Worm (Caenorhabditis elegans) whole organism, mixed stage, embryonic: ENCODE results near the gene cpt-2.

Experiments
- M03D4.4 ChIP-seq: sonication (generic microtip); optimal IDR thresholded peaks from 2 replicates; lab custom pipeline; 2017; ENCODE audit warnings: mild to moderate bottlenecking, missing genetic modification characterization, missing compliant biosample characterization
- bed-3 ChIP-seq: fragments of 200-800 bp; sonication (Bioruptor generic); optimal IDR thresholded peaks from 3 replicates; lab custom pipeline; 2018; ENCODE audit warnings: mild to moderate bottlenecking, missing genetic modification characterization, moderate library complexity, missing compliant biosample characterization
- blmp-1 ChIP-seq: fragments of 150-350 bp; optimal IDR thresholded peaks from 2 replicates; lab custom pipeline; 2014; ENCODE audit warnings: missing biosample characterization, missing genetic modification characterization
- ceh-39 ChIP-seq: fragments of 150-350 bp; optimal IDR thresholded peaks from 2 replicates; lab custom pipeline; 2014; ENCODE audit warnings: missing biosample characterization, missing genetic modification characterization
- ceh-43 ChIP-seq: fragments of 200-800 bp; sonication (Bioruptor generic); optimal IDR thresholded peaks from 2 replicates; lab custom pipeline; 2018; ENCODE audit warnings: mild to moderate bottlenecking, missing genetic modification characterization, moderate library complexity, missing compliant biosample characterization
- ceh-83 ChIP-seq: fragments of 200-800 bp; sonication (Bioruptor generic); optimal IDR thresholded peaks from 2 replicates; lab custom pipeline; 2018; ENCODE audit warnings: mild to moderate bottlenecking, missing genetic modification characterization, missing compliant biosample characterization
- ces-1 ChIP-seq: fragments of 150-350 bp; optimal IDR thresholded peaks from 2 replicates; lab custom pipeline; 2014; ENCODE audit warnings: missing biosample characterization, missing genetic modification reagents, missing genetic modification characterization
- cnd-1 ChIP-seq: fragments of 200-800 bp; sonication (Bioruptor generic); optimal IDR thresholded peaks from 2 replicates; lab custom pipeline; 2018; ENCODE audit warnings: mild to moderate bottlenecking, missing genetic modification characterization, missing compliant biosample characterization
- elt-1 ChIP-seq: sonication (generic microtip); optimal IDR thresholded peaks from 2 replicates; lab custom pipeline; 2017; ENCODE audit warnings: missing genetic modification characterization, mild to moderate bottlenecking, missing compliant biosample characterization, antibody characterized with exemption, moderate library complexity, borderline replicate concordance; ENCODE audit not compliant: insufficient read depth
- elt-3 ChIP-seq: fragments of 150-350 bp; optimal IDR thresholded peaks from 2 replicates; lab custom pipeline; 2014; ENCODE audit warnings: missing biosample characterization, missing genetic modification characterization
- flh-1 ChIP-seq: fragments of 200-800 bp; sonication (Bioruptor generic); optimal IDR thresholded peaks from 2 replicates; lab custom pipeline; 2018; ENCODE audit warnings: mild to moderate bottlenecking, missing genetic modification characterization, moderate library complexity, missing compliant biosample characterization
- ham-2 ChIP-seq: fragments of 200-800 bp; sonication (Bioruptor generic); optimal IDR thresholded peaks from 2 replicates; lab custom pipeline; 2018; ENCODE audit warnings: mild to moderate bottlenecking, missing genetic modification characterization, missing compliant biosample characterization
- lin-13 ChIP-seq: fragments of 150-350 bp; optimal IDR thresholded peaks from 2 replicates; lab custom pipeline; 2014; ENCODE audit warnings: missing biosample characterization, missing genetic modification characterization
- lsy-2 ChIP-seq: fragments of 150-350 bp; optimal IDR thresholded peaks from 2 replicates; lab custom pipeline; 2014; ENCODE audit warnings: missing biosample characterization, missing genetic modification characterization
- mab-5 ChIP-seq: fragments of 150-350 bp; optimal IDR thresholded peaks from 2 replicates; lab custom pipeline; 2014; ENCODE audit warnings: missing biosample characterization, missing genetic modification characterization
- mep-1 ChIP-seq: fragments of 150-350 bp; optimal IDR thresholded peaks from 2 replicates; lab custom pipeline; 2017; ENCODE audit warnings: missing biosample characterization, missing genetic modification reagents, missing genetic modification characterization, inconsistent platforms
- mls-2 ChIP-seq: sonication (generic microtip); optimal IDR thresholded peaks from 2 replicates; lab custom pipeline; 2016; ENCODE audit warnings: mild to moderate bottlenecking, missing genetic modification characterization, moderate library complexity, missing compliant biosample characterization
- nhr-2 ChIP-seq: fragments of 150-350 bp; optimal IDR thresholded peaks from 2 replicates; lab custom pipeline; 2014; ENCODE audit warnings: missing biosample characterization, missing genetic modification characterization
- nhr-237 ChIP-seq: fragments of 150-350 bp; optimal IDR thresholded peaks from 2 replicates; lab custom pipeline; 2014; ENCODE audit warnings: missing biosample characterization, missing genetic modification characterization
- nhr-28 ChIP-seq: fragments of 150-350 bp; optimal IDR thresholded peaks from 2 replicates; lab custom pipeline; 2014; ENCODE audit warnings: missing biosample characterization, missing genetic modification characterization
- nhr-76 ChIP-seq: sonication (generic microtip); optimal IDR thresholded peaks from 2 replicates; lab custom pipeline; 2017; ENCODE audit warnings: missing biosample characterization, missing genetic modification characterization
- pha-4 ChIP-seq: fragments of 150-350 bp; optimal IDR thresholded peaks from 2 replicates; lab custom pipeline; 2018; ENCODE audit warnings: missing biosample characterization, missing genetic modification reagents, missing genetic modification characterization
- sem-2 ChIP-seq: fragments of 200-800 bp; sonication (Bioruptor generic); optimal IDR thresholded peaks from 2 replicates; lab custom pipeline; 2018; ENCODE audit warnings: mild to moderate bottlenecking, missing genetic modification characterization, missing compliant biosample characterization
- snpc-4 ChIP-seq: fragments of 150-350 bp; optimal IDR thresholded peaks from 2 replicates; lab custom pipeline; 2014; ENCODE audit warnings: missing biosample characterization, missing genetic modification characterization
- sptf-1 ChIP-seq: sonication (generic microtip); optimal IDR thresholded peaks from 2 replicates; lab custom pipeline; 2017; ENCODE audit warnings: mild to moderate bottlenecking, missing genetic modification characterization, moderate library complexity, missing compliant biosample characterization
- tbx-8 ChIP-seq: fragments of 200-800 bp; sonication (Bioruptor generic); optimal IDR thresholded peaks from 2 replicates; lab custom pipeline; 2018; ENCODE audit warnings: mild to moderate bottlenecking, missing genetic modification characterization, moderate library complexity, missing compliant biosample characterization
- unc-39 ChIP-seq: fragments of 150-350 bp; optimal IDR thresholded peaks from 2 replicates; lab custom pipeline; 2014; ENCODE audit warnings: missing biosample characterization, missing genetic modification characterization
- unc-62 ChIP-seq: fragments of 150-350 bp; optimal IDR thresholded peaks from 2 replicates; lab custom pipeline; 2014; ENCODE audit warnings: missing biosample characterization, missing genetic modification reagents, missing genetic modification characterization
- zip-8 ChIP-seq: fragments of 150-350 bp; optimal IDR thresholded peaks from 2 replicates; lab custom pipeline; 2014; ENCODE audit warnings: missing biosample characterization, missing genetic modification characterization
- ztf-11 ChIP-seq: fragments of 150-350 bp; optimal IDR thresholded peaks from 2 replicates; lab custom pipeline; 2014; ENCODE audit warnings: missing biosample characterization, missing genetic modification characterization

The cpt-2 gene

ce11 chrIV:11179123-11179740 is at the start of gene cpt-2:
Gene cpt-2 (plus strand): TSS chrIV:11179645.
- TF ChIP-seq ces-1 (GFP tag; lab: Kevin White, UChicago) (peak; percentile 36), lin-13 (tag; lab: Kevin White, UChicago) (peak; percentile 64), pha-4 (tag; lab: Kevin White, UChicago) (peak; percentile 25), unc-62 (GFP tag; lab: Kevin White, UChicago) (peak; percentile 36), elt-3 (tag; lab: Kevin White, UChicago) (peak; percentile 28), nhr-237 (tag; lab: Kevin White, UChicago) (peak; percentile 17), mep-1 (tag; lab: Kevin White, UChicago) (peak; percentile 4), lsy-2 (tag; lab: Kevin White, UChicago) (peak; percentile 17)
- TF ChIP-seq, all 35 proteins: peak for 8; not testable (repeated sequence) for 27

ce11 chrIV:11130774-11131173 is 48.7 kb upstream of the cpt-2 start:
- TF ChIP-seq mep-1 (tag; lab: Kevin White, UChicago) (no peak), ces-1 (GFP tag; lab: Kevin White, UChicago) (no peak), cnd-1 (tag; lab: Kevin White, UChicago) (no peak)

- TF ChIP-seq tbx-8 (no peak), ces-1 (GFP tag; lab: Kevin White, UChicago) (no peak), snpc-4 (tag; lab: Kevin White, UChicago) (no peak), flh-1 (GFP tag; lab: Kevin White, UChicago) (no peak), M03D4.4 (tag; lab: Kevin White, UChicago) (no peak), ceh-43 (GFP tag; lab: Kevin White, UChicago) (no peak), lsy-2 (tag; lab: Kevin White, UChicago) (no peak), sptf-1 (tag; lab: Kevin White, UChicago) (no peak), mls-2 (no peak), pha-4 (tag; lab: Kevin White, UChicago) (no peak), unc-62 (GFP tag; lab: Kevin White, UChicago) (no peak), elt-3 (tag; lab: Kevin White, UChicago) (no peak)
Measured at ce11 chrIV:11131268-11131667, 48.2 kb upstream of the cpt-2 start, which contains the start of gene ard-1. Gene ard-1 (plus strand): TSS chrIV:11131279.

- TF ChIP-seq elt-3 (tag; lab: Kevin White, UChicago) (no peak), ceh-43 (GFP tag; lab: Kevin White, UChicago) (no peak), pha-4 (tag; lab: Kevin White, UChicago) (peak; percentile 26), cnd-1 (tag; lab: Kevin White, UChicago) (no peak), elt-1 (no peak), ces-1 (GFP tag; lab: Kevin White, UChicago) (peak; percentile 89), lsy-2 (tag; lab: Kevin White, UChicago) (peak; percentile 65), ztf-11 (no peak), ceh-39 (tag; lab: Kevin White, UChicago) (no peak), tbx-8 (no peak), ceh-83 (GFP tag; lab: Kevin White, UChicago) (no peak), mep-1 (tag; lab: Kevin White, UChicago) (peak; percentile 32), unc-62 (GFP tag; lab: Kevin White, UChicago) (no peak), sptf-1 (tag; lab: Kevin White, UChicago) (no peak), nhr-28 (no peak), blmp-1 (tag; lab: Kevin White, UChicago) (no peak), nhr-237 (tag; lab: Kevin White, UChicago) (peak; percentile 27), unc-39 (tag; lab: Kevin White, UChicago) (peak; percentile 64), ham-2 (no peak), nhr-76 (no peak), nhr-2 (no peak), lin-13 (tag; lab: Kevin White, UChicago) (no peak), sem-2 (GFP tag; lab: Kevin White, UChicago) (no peak), zip-8 (tag; lab: Kevin White, UChicago) (no peak), flh-1 (GFP tag; lab: Kevin White, UChicago) (no peak), mab-5 (no peak), M03D4.4 (tag; lab: Kevin White, UChicago) (no peak), bed-3 (GFP tag; lab: Kevin White, UChicago) (no peak)
- TF ChIP-seq, all 35 proteins: peak for 6
Measured at ce11 chrIV:11142314-11143227, 36.9 kb upstream of the cpt-2 start, which contains the start of gene skih-2. Gene skih-2 (minus strand): TSS chrIV:11142364.
